Worm (Caenorhabditis elegans): ENCODE results near the gene nhr-199.

nhr-199 gene

DNA sequence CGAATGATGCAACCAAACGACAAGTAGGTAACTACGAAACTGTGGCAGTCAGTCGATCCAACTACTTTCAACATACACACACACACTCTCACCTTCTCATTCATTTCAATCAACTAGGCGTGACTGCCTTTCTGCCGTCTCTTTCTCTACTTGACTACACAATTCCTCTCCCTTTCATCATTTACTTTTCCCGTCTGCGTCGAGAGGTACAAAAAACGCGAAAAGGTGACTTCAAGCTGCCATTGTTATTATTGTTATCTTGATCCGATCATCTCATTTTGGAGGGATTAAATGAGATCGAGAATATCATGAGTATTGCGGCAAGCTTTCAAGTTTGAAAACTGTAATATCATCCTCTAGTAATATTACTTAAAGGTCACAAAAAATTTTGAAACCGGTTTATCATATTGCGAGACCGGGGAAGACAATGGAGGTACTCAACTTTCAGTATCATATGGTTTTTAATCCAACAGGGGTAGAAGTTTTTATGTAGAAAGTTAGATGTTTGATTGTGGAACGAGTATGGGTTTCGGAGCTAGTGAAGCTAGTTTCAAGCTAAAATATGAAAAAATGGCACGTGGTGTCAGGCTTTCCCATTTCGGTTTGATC is 35.5 kb downstream of the nhr-199 start:
- TF ChIP-seq unc-120 (tag; optimal IDR thresholded peaks at IDR 0.05; ENCODE audit: poor library complexity, severe bottlenecking) (no peak), nhr-2 (tag; optimal IDR thresholded peaks at IDR 0.05) (no peak), bed-3 (GFP tag; optimal IDR thresholded peaks at IDR 0.05) (no peak), cnd-1 (tag; optimal IDR thresholded peaks at IDR 0.05) (no peak), nhr-12 (tag; optimal IDR thresholded peaks at IDR 0.05) (no peak), flh-1 (GFP tag; optimal IDR thresholded peaks at IDR 0.05) (no peak), nhr-76 (tag; optimal IDR thresholded peaks at IDR 0.05) (no peak), elt-1 (tag; optimal IDR thresholded peaks at IDR 0.05; ENCODE audit: borderline replicate concordance, insufficient read depth) (peak; percentile 68), elt-3 (tag; optimal IDR thresholded peaks at IDR 0.05) (no peak), M03D4.4 (tag; optimal IDR thresholded peaks at IDR 0.05) (no peak), unc-39 (tag; optimal IDR thresholded peaks at IDR 0.05) (no peak), nhr-28 (tag; optimal IDR thresholded peaks at IDR 0.05) (no peak), hlh-1 (tag; optimal IDR thresholded peaks at IDR 0.05) (peak; percentile 9), unc-62 (GFP tag; optimal IDR thresholded peaks at IDR 0.05) (peak; percentile 68), mab-5 (tag; optimal IDR thresholded peaks at IDR 0.05) (no peak), mls-2 (tag; optimal IDR thresholded peaks at IDR 0.05) (no peak)

DNA sequence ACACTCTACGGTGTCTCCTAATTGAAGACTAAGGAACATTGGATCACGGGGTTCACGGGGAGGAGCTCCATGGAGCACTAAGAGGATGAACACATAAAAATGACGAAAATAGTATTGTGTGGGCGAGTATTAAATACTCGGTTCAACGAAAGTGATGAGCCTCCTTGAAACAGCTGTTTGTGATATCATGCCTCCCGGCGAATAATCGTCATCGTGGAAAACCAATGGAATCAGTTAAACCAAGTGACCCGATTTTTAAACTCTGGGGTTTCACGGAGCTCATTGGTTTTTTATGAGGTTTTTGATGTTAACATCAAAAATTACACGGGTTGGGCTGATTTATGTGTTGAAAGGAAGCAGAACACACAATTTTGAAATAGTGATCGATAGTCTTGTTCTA is 38.1 kb downstream of the nhr-199 start:
- TF ChIP-seq bed-3 (GFP tag; optimal IDR thresholded peaks at IDR 0.05) (no peak), ceh-39 (tag; optimal IDR thresholded peaks at IDR 0.05) (no peak), tbx-8 (GFP tag; optimal IDR thresholded peaks at IDR 0.05) (no peak), nhr-2 (tag; optimal IDR thresholded peaks at IDR 0.05) (no peak), mab-5 (tag; optimal IDR thresholded peaks at IDR 0.05) (no peak), elt-1 (tag; optimal IDR thresholded peaks at IDR 0.05; ENCODE audit: borderline replicate concordance, insufficient read depth) (no peak), snpc-4 (tag; optimal IDR thresholded peaks at IDR 0.05) (no peak), mls-2 (tag; optimal IDR thresholded peaks at IDR 0.05) (no peak), unc-120 (tag; optimal IDR thresholded peaks at IDR 0.05; ENCODE audit: poor library complexity, severe bottlenecking) (no peak)

DNA sequence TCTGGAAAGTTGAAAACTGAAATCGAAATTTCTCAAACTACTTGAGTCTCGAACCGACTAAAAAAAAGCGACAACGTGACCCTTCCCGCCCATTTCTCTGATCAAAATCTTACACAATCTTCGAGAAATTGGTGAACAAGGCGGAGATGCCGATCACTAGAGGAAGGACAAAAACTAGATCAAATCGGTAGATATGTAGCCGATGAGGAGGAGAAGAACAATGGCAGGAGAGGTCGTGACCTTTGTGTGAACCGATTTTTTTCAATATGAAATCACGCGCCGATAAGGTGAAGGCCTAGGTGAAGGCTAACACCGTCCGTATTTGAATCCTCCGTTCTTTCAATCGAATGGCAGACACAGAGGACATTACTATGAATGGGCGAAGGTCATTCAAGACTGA is 38.7 kb downstream of the nhr-199 start:
- no peak for TF ChIP-seq pha-4 (tag; optimal IDR thresholded peaks at IDR 0.05)
- TF ChIP-seq unc-120 (tag; optimal IDR thresholded peaks at IDR 0.05; ENCODE audit: poor library complexity, severe bottlenecking), result no peak
- TF ChIP-seq ceh-83 (GFP tag; optimal IDR thresholded peaks at IDR 0.05), result no peak
- TF ChIP-seq lin-32 (GFP tag; optimal IDR thresholded peaks at IDR 0.05), result no peak
- TF ChIP-seq elt-1 (tag; optimal IDR thresholded peaks at IDR 0.05; ENCODE audit: borderline replicate concordance, insufficient read depth), result peak; percentile 94
- TF ChIP-seq hlh-1 (tag; optimal IDR thresholded peaks at IDR 0.05), result no peak
- no peak for TF ChIP-seq unc-62 (GFP tag; optimal IDR thresholded peaks at IDR 0.05)
- TF ChIP-seq nhr-2 (tag; optimal IDR thresholded peaks at IDR 0.05), result no peak
- TF ChIP-seq ham-2 (GFP tag; optimal IDR thresholded peaks at IDR 0.05), result peak; percentile 43
- TF ChIP-seq nhr-28 (tag; optimal IDR thresholded peaks at IDR 0.05), result no peak
- no peak for TF ChIP-seq nhr-237 (tag; optimal IDR thresholded peaks at IDR 0.05)
- TF ChIP-seq drap-1 (GFP tag; optimal IDR thresholded peaks at IDR 0.05), result no peak
- TF ChIP-seq mep-1 (tag; optimal IDR thresholded peaks at IDR 0.05), result no peak
- no peak for TF ChIP-seq nhr-12 (tag; optimal IDR thresholded peaks at IDR 0.05)
- TF ChIP-seq sem-2 (GFP tag; optimal IDR thresholded peaks at IDR 0.05), result no peak

DNA sequence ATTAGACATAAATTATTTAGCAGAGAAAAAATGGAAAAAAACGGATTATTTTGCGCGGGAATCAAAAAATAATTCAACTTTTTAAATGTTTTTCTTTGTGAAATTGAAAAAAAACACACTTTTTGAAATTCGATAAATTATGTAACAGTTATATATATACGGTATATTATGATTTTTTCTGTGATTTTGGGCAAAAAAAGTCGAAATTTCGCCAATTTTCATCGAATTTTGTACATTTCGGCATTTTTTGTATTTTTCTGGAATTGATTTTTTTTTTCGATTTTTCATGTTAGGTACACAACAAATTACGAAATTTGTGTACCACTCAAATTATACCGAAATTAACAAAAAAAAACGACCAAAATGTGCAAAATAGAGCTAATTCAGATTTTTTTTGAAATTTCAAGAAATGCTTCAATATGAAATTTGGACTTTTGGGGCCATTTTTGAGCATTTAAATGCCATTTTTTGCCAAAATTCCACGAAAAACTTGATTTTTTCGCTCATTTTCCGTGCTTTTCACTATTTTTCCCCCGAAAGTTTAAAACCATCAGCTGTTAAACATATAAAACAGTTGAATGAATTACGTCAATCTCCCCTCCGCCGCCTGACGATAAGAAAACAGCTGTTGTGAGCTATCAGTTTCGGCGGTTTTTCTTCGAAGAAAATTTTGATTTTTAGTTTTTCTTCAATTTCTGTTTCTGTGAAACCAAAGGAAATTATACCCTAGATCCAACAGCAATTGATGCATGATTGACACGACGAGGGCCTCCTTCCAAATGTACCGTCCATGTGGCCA is 41.2 kb downstream of the nhr-199 start:
- peak; percentile 91 for TF ChIP-seq hlh-1 (tag; optimal IDR thresholded peaks at IDR 0.05)
- TF ChIP-seq drap-1 (GFP tag; optimal IDR thresholded peaks at IDR 0.05), result no peak

DNA sequence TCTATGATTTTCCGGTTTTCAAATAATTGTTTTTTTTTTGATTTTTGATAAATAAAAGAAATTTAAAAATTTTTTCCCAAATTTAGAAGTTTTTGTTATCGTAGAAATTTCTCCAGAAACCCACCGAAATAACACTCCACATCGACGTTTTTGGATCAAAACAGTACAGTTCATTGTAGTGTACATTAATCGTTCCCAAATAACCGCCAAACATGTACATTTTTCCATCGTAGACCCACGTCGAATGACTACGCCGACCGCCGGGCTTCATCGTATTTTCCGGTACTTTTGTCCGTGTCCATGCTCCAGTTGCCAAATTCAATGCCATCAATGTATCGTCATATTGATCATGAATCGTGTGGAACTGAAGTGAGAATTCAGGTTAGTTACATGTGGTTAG is 45.6 kb downstream of the nhr-199 start, which contains the start of gene F53E4.2:
Gene F53E4.2 (plus strand): TSS at position 301 of the 400 bp plus-strand sequence.
- no peak for TF ChIP-seq nhr-237 (tag; optimal IDR thresholded peaks at IDR 0.05)
- TF ChIP-seq pha-4 (tag; optimal IDR thresholded peaks at IDR 0.05), result no peak
- TF ChIP-seq unc-62 (GFP tag; optimal IDR thresholded peaks at IDR 0.05), result no peak
- no peak for TF ChIP-seq unc-39 (tag; optimal IDR thresholded peaks at IDR 0.05)
- no peak for TF ChIP-seq nhr-76 (tag; optimal IDR thresholded peaks at IDR 0.05)
- no peak for TF ChIP-seq lsy-2 (tag; optimal IDR thresholded peaks at IDR 0.05)
- no peak for TF ChIP-seq mep-1 (tag; optimal IDR thresholded peaks at IDR 0.05)
- no peak for TF ChIP-seq ces-1 (GFP tag; optimal IDR thresholded peaks at IDR 0.05)

Measured in whole organism, mixed stage, embryonic.